Worm (Caenorhabditis elegans) whole organism, dauer: ENCODE measurements around the gene ubc-18.

ENCODE experiments used
- unc-62 ChIP-seq: sonication (generic microtip); optimal IDR thresholded peaks from 2 replicates; lab custom pipeline; 2017; ENCODE audit warnings: missing biosample characterization, missing genetic modification reagents, missing genetic modification characterization

The ubc-18 gene

DNA sequence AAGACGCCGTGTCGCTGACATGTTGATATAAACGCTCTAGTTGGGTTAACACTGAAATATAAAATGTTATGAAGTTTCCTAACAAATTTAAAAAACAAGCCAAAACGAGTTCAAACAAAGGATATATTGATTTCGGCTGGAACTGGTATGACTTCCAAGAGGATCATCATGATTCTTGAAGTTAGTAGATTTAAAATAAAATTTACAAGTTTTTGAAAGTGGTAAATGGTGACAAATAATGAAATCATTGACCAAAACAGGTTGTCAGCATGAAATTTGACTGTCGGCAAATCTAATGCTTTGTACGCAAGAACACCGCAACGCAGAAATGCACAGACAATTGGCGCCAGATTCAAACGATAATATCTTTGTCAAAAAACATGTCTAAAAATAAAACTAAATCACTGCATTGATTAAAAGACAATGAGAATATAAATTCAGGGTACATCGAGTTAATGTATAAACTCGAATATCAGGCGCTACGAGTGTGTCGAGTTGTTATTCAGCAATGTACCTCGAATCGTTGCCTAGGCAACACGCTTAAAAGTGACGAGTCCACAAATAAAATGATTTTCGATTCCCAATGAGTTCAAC, at the start of gene ubc-18, which contains the start of gene R01H2.8:
TSS of gene ubc-18 (minus strand) at position 51 of the 594 bp plus-strand sequence.
TSS of gene R01H2.8 (plus strand) at position 544 of the 594 bp plus-strand sequence.
- no peak for TF ChIP-seq unc-62 (GFP tag; lab: Kevin White, UChicago)

- TF ChIP-seq unc-62 (GFP tag; lab: Kevin White, UChicago): no peak
These were observed 48.4 kb upstream of the ubc-18 start for ce11 chrIII:7116615-7117252.

ce11 chrIII:7114952-7115488, 46.6 kb upstream of the ubc-18 start, which contains the start of gene nhr-10:
TSS of gene nhr-10 (minus strand) at chrIII:7115438.
- no peak for TF ChIP-seq unc-62 (GFP tag; lab: Kevin White, UChicago)

ce11 chrIII:7112285-7112684, 43.9 kb upstream of the ubc-18 start:
- TF ChIP-seq unc-62 (GFP tag; lab: Kevin White, UChicago): no peak

ce11 chrIII:7111793-7112192, 43.4 kb upstream of the ubc-18 start, which contains the start of gene B0280.7:
TSS of gene B0280.7 (minus strand) at chrIII:7111893.
- no peak for TF ChIP-seq unc-62 (GFP tag; lab: Kevin White, UChicago)

DNA sequence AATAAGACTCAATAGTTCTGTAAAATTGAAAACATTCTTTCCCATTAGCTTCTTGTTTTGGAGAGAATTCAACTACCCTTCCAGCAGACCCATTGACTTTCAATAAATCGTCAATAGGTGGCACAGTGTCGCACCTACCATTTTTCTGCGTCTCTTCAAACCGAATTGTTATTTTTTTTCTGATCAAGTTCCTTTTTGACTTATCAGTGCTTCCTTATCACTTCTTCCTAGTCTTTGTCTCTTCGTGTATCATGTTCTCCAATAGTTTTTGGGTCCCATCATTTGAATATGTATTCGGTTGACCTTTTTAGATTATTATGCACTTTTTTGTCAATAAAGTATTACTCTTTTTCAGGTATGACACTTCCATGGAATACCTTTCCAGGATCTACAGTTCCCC, 39.6 kb upstream of the ubc-18 start, which contains the start of gene odd-1:
TSS of gene odd-1 (plus strand) at position 349 of the 400 bp plus-strand sequence.
- no peak for TF ChIP-seq unc-62 (GFP tag; lab: Kevin White, UChicago)

- no peak for TF ChIP-seq unc-62 (GFP tag; lab: Kevin White, UChicago)
These were observed 38.5 kb upstream of the ubc-18 start for ce11 chrIII:7106854-7107253.

- TF ChIP-seq unc-62 (GFP tag; lab: Kevin White, UChicago): no peak
These were observed 35.6 kb upstream of the ubc-18 start, which contains the start of gene cpg-2 for ce11 chrIII:7103940-7104440. TSS of gene cpg-2 (minus strand) at chrIII:7103990.

- no peak for TF ChIP-seq unc-62 (GFP tag; lab: Kevin White, UChicago)
These were observed 33.6 kb upstream of the ubc-18 start for ce11 chrIII:7101814-7102477.

ce11 chrIII:7100001-7100400, 31.6 kb upstream of the ubc-18 start, which contains the start of gene ZK418.11:
TSS of gene ZK418.11 (plus strand) at chrIII:7100289.
- no peak for TF ChIP-seq unc-62 (GFP tag; lab: Kevin White, UChicago)

ce11 chrIII:7096481-7096880, 28.1 kb upstream of the ubc-18 start:
- no peak for TF ChIP-seq unc-62 (GFP tag; lab: Kevin White, UChicago)

DNA sequence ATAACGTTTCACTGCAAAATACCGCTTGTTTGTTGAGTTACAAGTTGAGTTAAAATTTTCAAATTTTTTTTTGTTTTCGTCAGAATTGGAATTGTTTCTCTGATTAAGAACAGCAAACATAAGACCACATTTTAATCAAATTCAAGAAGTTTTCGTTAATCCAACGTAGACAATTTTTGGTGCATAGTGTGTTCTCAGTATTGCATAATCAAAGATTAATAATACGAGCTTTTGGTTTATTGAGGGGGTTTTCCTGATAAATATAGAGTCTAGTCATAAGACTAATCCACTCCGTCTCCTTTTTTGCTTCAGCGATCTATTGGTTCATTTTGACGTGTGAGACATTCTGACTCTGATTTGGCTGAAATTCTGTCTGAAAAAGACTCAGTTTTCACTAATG, 26.8 kb upstream of the ubc-18 start, which contains the start of gene nhr-9:
TSS of gene nhr-9 (plus strand) at position 307 of the 400 bp plus-strand sequence.
- no peak for TF ChIP-seq unc-62 (GFP tag; lab: Kevin White, UChicago)

ce11 chrIII:7091042-7091441, 22.7 kb upstream of the ubc-18 start, which contains the start of gene ZK418.2:
TSS of gene ZK418.2 (plus strand) at chrIII:7091342.
- TF ChIP-seq unc-62 (GFP tag; lab: Kevin White, UChicago): no peak

DNA sequence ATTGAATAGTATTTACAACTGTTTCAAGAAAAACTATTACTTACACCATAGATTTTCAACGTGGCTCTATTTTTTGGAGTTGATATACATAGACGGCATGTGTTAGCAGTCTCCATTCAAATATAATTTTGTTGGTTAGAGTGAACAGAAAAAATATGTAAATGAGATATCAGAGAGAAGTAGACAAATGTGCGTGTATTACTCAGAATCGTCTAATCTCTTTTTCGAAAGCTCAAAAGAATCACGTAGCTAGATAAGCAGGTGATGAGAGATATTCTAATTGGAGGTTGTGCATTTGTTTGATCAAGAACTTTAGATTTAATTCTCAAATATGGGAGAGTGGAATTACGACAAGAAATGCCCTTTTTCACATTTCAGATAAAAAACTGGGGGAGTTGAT, 22.2 kb upstream of the ubc-18 start, which contains the start of gene ZK418.10:
TSS of gene ZK418.10 (minus strand) at position 148 of the 400 bp plus-strand sequence.
- no peak for TF ChIP-seq unc-62 (GFP tag; lab: Kevin White, UChicago)

DNA sequence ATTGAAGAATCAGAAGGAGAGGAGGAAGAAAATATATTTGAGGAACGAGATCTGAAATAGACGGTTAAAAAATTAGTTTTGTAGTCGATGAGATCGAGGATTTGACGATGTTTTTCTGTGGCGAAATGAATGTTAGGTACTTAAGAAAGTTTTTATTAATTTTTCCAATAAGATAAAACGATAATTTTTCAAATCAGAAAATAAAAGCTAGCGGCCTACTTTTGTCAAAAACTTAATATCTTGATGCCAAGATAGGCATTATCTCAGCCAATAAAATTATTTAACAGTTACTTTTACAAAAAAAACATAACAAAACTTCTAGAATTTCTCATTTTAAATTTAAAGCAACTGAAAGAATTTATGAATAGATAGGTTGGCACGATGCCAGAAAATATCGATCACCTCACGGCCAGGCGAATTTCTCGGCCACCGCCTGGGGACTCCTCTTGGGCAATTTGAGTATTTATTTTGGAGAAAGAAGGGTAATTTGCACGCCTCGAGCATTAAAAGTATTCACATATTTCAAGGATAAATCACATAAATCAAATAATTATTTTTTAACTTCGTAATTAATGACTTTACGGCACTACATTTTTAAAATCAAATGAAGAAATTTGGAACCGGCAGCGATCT, 19.4 kb upstream of the ubc-18 start, which contains the start of gene fubl-2:
TSS of gene fubl-2 (minus strand) at position 51 of the 633 bp plus-strand sequence.
- TF ChIP-seq unc-62 (GFP tag; lab: Kevin White, UChicago): no peak
